Worm (Caenorhabditis elegans) whole organism, young adult: ENCODE data around the gene math-31.

ENCODE experiments used
- B0019.2 ChIP-seq: fragments of 200-800 bp; sonication (Bioruptor generic); conservative IDR thresholded peaks from 2 replicates; pipeline ENCODE4 v1.3.6; 2022; ENCODE audit warnings: missing genetic modification reagents, missing genetic modification characterization, missing compliant biosample characterization
- B0336.3 ChIP-seq: fragments of 200-800 bp; sonication (Bioruptor generic); IDR thresholded peaks from 2 replicates; pipeline ENCODE4 v1.3.6; 2022; ENCODE audit warnings: missing genetic modification characterization, missing compliant biosample characterization
- D2030.7 ChIP-seq: fragments of 200-800 bp; sonication (Bioruptor generic); IDR thresholded peaks from 2 replicates; pipeline ENCODE4 v1.3.6; 2022; ENCODE audit warnings: missing genetic modification reagents, missing genetic modification characterization, missing compliant biosample characterization
- F23B12.7 ChIP-seq: sonication (generic microtip); optimal IDR thresholded peaks from 2 replicates; lab custom pipeline; 2017; ENCODE audit warnings: missing genetic modification characterization, mild to moderate bottlenecking, missing compliant biosample characterization, antibody characterized with exemption, moderate library complexity; ENCODE audit not compliant: insufficient read depth
- F37B4.10 ChIP-seq: fragments of 200-800 bp; sonication (Bioruptor generic); IDR thresholded peaks from 2 replicates; pipeline ENCODE4 v1.3.6; 2022; ENCODE audit warnings: missing genetic modification characterization, missing compliant biosample characterization
- K12H6.12 ChIP-seq: fragments of 200-800 bp; sonication (Bioruptor generic); optimal IDR thresholded peaks from 2 replicates; lab custom pipeline; 2018; ENCODE audit warnings: mild to moderate bottlenecking, missing genetic modification characterization, missing compliant biosample characterization
- T26A5.8 ChIP-seq: sonication (generic microtip); optimal IDR thresholded peaks from 2 replicates; lab custom pipeline; 2016; ENCODE audit warnings: missing genetic modification characterization, missing compliant biosample characterization
- Y53F4B.3 ChIP-seq: fragments of 200-800 bp; sonication (Bioruptor generic); IDR thresholded peaks from 2 replicates; pipeline ENCODE4 v1.3.6; 2022; ENCODE audit warnings: missing genetic modification reagents, missing genetic modification characterization, missing compliant biosample characterization
- Y67H2A.10 ChIP-seq: fragments of 200-800 bp; sonication (Bioruptor generic); conservative IDR thresholded peaks from 2 replicates; pipeline ENCODE4 v1.3.6; 2022; ENCODE audit warnings: missing genetic modification reagents, missing genetic modification characterization, missing compliant biosample characterization
- Y95B8A.8 ChIP-seq: fragments of 200-800 bp; sonication (Bioruptor generic); IDR thresholded peaks from 2 replicates; pipeline ENCODE4 v1.3.6; 2022; ENCODE audit warnings: missing genetic modification reagents, missing genetic modification characterization, missing compliant biosample characterization
- ZK185.1 ChIP-seq: sonication (generic microtip); optimal IDR thresholded peaks from 2 replicates; lab custom pipeline; 2016; ENCODE audit warnings: mild to moderate bottlenecking, missing genetic modification characterization, missing compliant biosample characterization; ENCODE audit not compliant: poor library complexity, severe bottlenecking
- akir-1 ChIP-seq: fragments of 200-800 bp; sonication (Bioruptor generic); optimal IDR thresholded peaks from 2 replicates; lab custom pipeline; 2018; ENCODE audit warnings: mild to moderate bottlenecking, missing genetic modification characterization, moderate library complexity, missing compliant biosample characterization
- bed-2 ChIP-seq: fragments of 200-800 bp; sonication (Bioruptor generic); IDR thresholded peaks from 2 replicates; pipeline ENCODE4 v1.3.6; 2022; ENCODE audit warnings: missing genetic modification reagents, missing genetic modification characterization, missing compliant biosample characterization
- ccch-3 ChIP-seq: fragments of 200-800 bp; sonication (Bioruptor generic); optimal IDR thresholded peaks from 2 replicates; lab custom pipeline; 2018; ENCODE audit warnings: mild to moderate bottlenecking, missing genetic modification characterization, missing compliant biosample characterization
- cebp-1 ChIP-seq, 2 experiments: fragments of 200-800 bp in 1 of 2; sonication (Bioruptor generic) in 1 of 2; sonication (generic microtip) in 1 of 2; IDR thresholded peaks in 1 of 2; optimal IDR thresholded peaks in 1 of 2; 2 replicates each; pipeline versions ENCODE4 v1.3.6 to Lab custom; 2017 to 2022; ENCODE audit warnings: missing compliant biosample characterization in 2 of 2, missing genetic modification characterization in 2 of 2, mild to moderate bottlenecking in 1 of 2, missing genetic modification reagents in 1 of 2, moderate library complexity in 1 of 2
- ceh-58 ChIP-seq: fragments of 200-800 bp; sonication (Bioruptor generic); IDR thresholded peaks from 2 replicates; pipeline ENCODE4 v1.3.6; 2022; ENCODE audit warnings: missing genetic modification characterization, missing compliant biosample characterization
- chd-7 ChIP-seq: sonication (generic microtip); optimal IDR thresholded peaks from 2 replicates; lab custom pipeline; 2016; ENCODE audit warnings: mild to moderate bottlenecking, missing genetic modification characterization, moderate library complexity, missing compliant biosample characterization
- efl-1 ChIP-seq: fragments of 150-350 bp; optimal IDR thresholded peaks from 2 replicates; lab custom pipeline; 2014; ENCODE audit warnings: missing biosample characterization, missing genetic modification reagents, missing genetic modification characterization
- ets-4 ChIP-seq: fragments of 200-800 bp; sonication (Bioruptor generic); optimal IDR thresholded peaks from 2 replicates; lab custom pipeline; 2018; ENCODE audit warnings: mild to moderate bottlenecking, missing genetic modification characterization, missing compliant biosample characterization
- hmg-1.2 ChIP-seq: fragments of 200-800 bp; sonication (Bioruptor generic); IDR thresholded peaks from 2 replicates; pipeline ENCODE4 v1.3.6; 2022; ENCODE audit warnings: missing genetic modification reagents, missing genetic modification characterization, missing compliant biosample characterization
- let-607 ChIP-seq, 2 experiments: fragments of 200-800 bp in 1 of 2; sonication (Bioruptor generic) in 1 of 2; sonication (generic microtip) in 1 of 2; optimal IDR thresholded peaks; 2 replicates each; lab custom pipeline; 2016 to 2018; ENCODE audit warnings: mild to moderate bottlenecking in 2 of 2, missing compliant biosample characterization in 2 of 2, missing genetic modification characterization in 2 of 2, moderate library complexity in 2 of 2, missing genotype in 1 of 2
- lsy-27 ChIP-seq: sonication (generic microtip); optimal IDR thresholded peaks from 2 replicates; lab custom pipeline; 2017; ENCODE audit warnings: missing genetic modification characterization, mild to moderate bottlenecking, missing compliant biosample characterization, antibody characterized with exemption, missing genotype, borderline replicate concordance; ENCODE audit not compliant: insufficient read depth
- madf-3 ChIP-seq: fragments of 200-800 bp; sonication (Bioruptor generic); IDR thresholded peaks from 2 replicates; pipeline ENCODE4 v1.3.6; 2022; ENCODE audit warnings: missing genetic modification reagents, missing genetic modification characterization, missing compliant biosample characterization
- madf-8 ChIP-seq: fragments of 200-800 bp; sonication (Bioruptor generic); conservative IDR thresholded peaks from 2 replicates; pipeline ENCODE4 v1.3.6; 2022; ENCODE audit warnings: missing genetic modification reagents, missing genetic modification characterization, missing compliant biosample characterization
- mes-4 ChIP-seq: sonication (generic microtip); optimal IDR thresholded peaks from 2 replicates; lab custom pipeline; 2016; ENCODE audit warnings: missing genotype, missing genetic modification characterization, missing compliant biosample characterization
- nfya-1 ChIP-seq: sonication (generic microtip); optimal IDR thresholded peaks from 2 replicates; lab custom pipeline; 2017; ENCODE audit warnings: antibody characterized with exemption, missing compliant biosample characterization, missing genetic modification characterization, borderline replicate concordance; ENCODE audit not compliant: insufficient read depth
- nfyb-1 ChIP-seq: fragments of 200-800 bp; sonication (Bioruptor generic); IDR thresholded peaks from 2 replicates; pipeline ENCODE4 v1.3.6; 2022; ENCODE audit warnings: missing genetic modification reagents, missing genetic modification characterization, missing compliant biosample characterization
- nhr-80 ChIP-seq: sonication (generic microtip); optimal IDR thresholded peaks from 2 replicates; lab custom pipeline; 2016; ENCODE audit warnings: missing genetic modification characterization, missing compliant biosample characterization
- pbrm-1 ChIP-seq: fragments of 200-800 bp; sonication (Bioruptor generic); IDR thresholded peaks from 2 replicates; pipeline ENCODE4 v1.3.6; 2022; ENCODE audit warnings: missing genetic modification reagents, missing genetic modification characterization, missing compliant biosample characterization
- rec-8 ChIP-seq, 2 experiments: sonication (generic microtip); optimal IDR thresholded peaks; 2 replicates each; lab custom pipeline; 2016; ENCODE audit warnings: mild to moderate bottlenecking in 2 of 2, missing genetic modification characterization in 2 of 2, missing genetic modification reagents in 2 of 2, missing genotype in 2 of 2, missing biosample characterization in 1 of 2, missing compliant biosample characterization in 1 of 2, moderate library complexity in 1 of 2
- sdz-38 ChIP-seq: sonication (generic microtip); optimal IDR thresholded peaks from 2 replicates; lab custom pipeline; 2016; ENCODE audit warnings: missing genotype, missing genetic modification characterization, missing compliant biosample characterization
- snpc-4 ChIP-seq, 5 experiments: fragments of 150-350 bp in 1 of 5; sonication (generic microtip) in 4 of 5; optimal IDR thresholded peaks; 2 replicates each; lab custom pipeline; 2014 to 2018; ENCODE audit warnings: missing genetic modification characterization in 5 of 5, missing biosample characterization in 3 of 5, antibody characterized with exemption in 2 of 5, mild to moderate bottlenecking in 2 of 5, missing compliant biosample characterization in 2 of 5, missing genotype in 2 of 5, moderate library complexity in 2 of 5, missing genetic modification reagents in 1 of 5
- xnd-1 ChIP-seq: sonication (generic microtip); optimal IDR thresholded peaks from 2 replicates; lab custom pipeline; 2016; ENCODE audit warnings: missing genotype, missing genetic modification reagents, missing genetic modification characterization, missing compliant biosample characterization
- ztf-6 ChIP-seq: fragments of 200-800 bp; sonication (Bioruptor generic); IDR thresholded peaks from 2 replicates; pipeline ENCODE4 v1.3.6; 2022; ENCODE audit warnings: missing genetic modification reagents, missing genetic modification characterization, missing compliant biosample characterization

math-31 gene

ce11 chrII:1884635-1885034, 28.0 kb downstream of the math-31 start, which contains the start of gene math-6:
Gene math-6 (minus strand): TSS chrII:1884735.
- TF ChIP-seq ets-4 (GFP tag; lab: Kevin White, UChicago) (no peak), nfya-1 (tag; lab: Kevin White, UChicago) (no peak), T26A5.8 (tag; lab: Kevin White, UChicago) (no peak), B0336.3 (GFP tag; lab: Robert Waterston, UW) (no peak), cebp-1 (GFP tag; IDR thresholded peaks at IDR 0.05; lab: Robert Waterston, UW) (no peak), cebp-1 (tag; optimal IDR thresholded peaks at IDR 0.05; lab: Kevin White, UChicago) (no peak), hmg-1.2 (no peak), let-607 (tag; optimal IDR thresholded peaks at IDR 0.05; lab: Kevin White, UChicago) (no peak), Y67H2A.10 (GFP tag; lab: Robert Waterston, UW) (no peak), bed-2 (GFP tag; lab: Robert Waterston, UW) (no peak)

- TF ChIP-seq chd-7 (tag; lab: Kevin White, UChicago): no peak
These were observed 29.9 kb downstream of the math-31 start, which contains the start of gene math-5 for ce11 chrII:1882705-1883104. Gene math-5 (minus strand): TSS chrII:1882805.

- no peak for TF ChIP-seq Y53F4B.3 (GFP tag; lab: Robert Waterston, UW)
- TF ChIP-seq F37B4.10 (GFP tag; lab: Robert Waterston, UW): no peak
- TF ChIP-seq nhr-80 (tag; lab: Kevin White, UChicago): no peak
- no peak for TF ChIP-seq B0019.2
- no peak for TF ChIP-seq madf-3
- no peak for TF ChIP-seq D2030.7 (GFP tag; lab: Robert Waterston, UW)
- TF ChIP-seq sdz-38 (tag; lab: Kevin White, UChicago): no peak
- no peak for TF ChIP-seq F23B12.7 (tag; lab: Kevin White, UChicago)
- no peak for TF ChIP-seq mes-4 (tag; lab: Kevin White, UChicago)
- TF ChIP-seq ccch-3 (GFP tag; lab: Kevin White, UChicago): no peak
- TF ChIP-seq akir-1 (GFP tag; lab: Kevin White, UChicago): no peak
- no peak for TF ChIP-seq lsy-27 (tag; lab: Kevin White, UChicago)
- TF ChIP-seq Y95B8A.8 (GFP tag; lab: Robert Waterston, UW): no peak
- TF ChIP-seq ceh-58 (GFP tag; lab: Robert Waterston, UW): no peak
- TF ChIP-seq nfyb-1 (GFP tag; lab: Robert Waterston, UW): no peak
- no peak for TF ChIP-seq K12H6.12
- TF ChIP-seq pbrm-1 (GFP tag; lab: Robert Waterston, UW): no peak
- no peak for TF ChIP-seq xnd-1
- no peak for TF ChIP-seq hmg-1.2
- TF ChIP-seq T26A5.8 (tag; lab: Kevin White, UChicago): no peak
These were observed 34.0 kb downstream of the math-31 start, which contains the start of gene math-16 for ce11 chrII:1878663-1879062. Gene math-16 (minus strand): TSS chrII:1878763.

ce11 chrII:1875658-1876057, 37.0 kb downstream of the math-31 start, which contains the start of gene math-13:
Gene math-13 (plus strand): TSS chrII:1875958.
- TF ChIP-seq snpc-4 (GFP tag; optimal IDR thresholded peaks at IDR 0.05; lab: Kevin White, UChicago) (no peak), snpc-4 (tag; optimal IDR thresholded peaks at IDR 0.05; lab: Kevin White, UChicago) (no peak), bed-2 (GFP tag; lab: Robert Waterston, UW) (no peak), ztf-6 (no peak), madf-8 (GFP tag; lab: Robert Waterston, UW) (no peak), rec-8 (tag; optimal IDR thresholded peaks at IDR 0.05; lab: Kevin White, UChicago) (no peak), ZK185.1 (tag; lab: Kevin White, UChicago) (no peak), efl-1 (GFP tag; lab: Kevin White, UChicago) (no peak), ets-4 (GFP tag; lab: Kevin White, UChicago) (no peak)
